Worm (Caenorhabditis elegans) whole organism, L3 larva: ENCODE data around the gene F27D9.13.
A peak's percentile ranks its signal among the peaks of the same experiment; 100 is the strongest.

Experiments
- R02D3.7 ChIP-seq: fragments of 150-350 bp; optimal IDR thresholded peaks from 2 replicates; lab custom pipeline; 2014; ENCODE audit warnings: missing biosample characterization, missing genetic modification characterization
- ZK546.5 ChIP-seq: sonication (generic microtip); optimal IDR thresholded peaks from 2 replicates; lab custom pipeline; 2017; ENCODE audit warnings: missing biosample characterization, missing genetic modification characterization
- aly-2 ChIP-seq: fragments of 150-350 bp; optimal IDR thresholded peaks from 2 replicates; lab custom pipeline; 2014; ENCODE audit warnings: missing biosample characterization, missing genetic modification characterization
- ceh-28 ChIP-seq: fragments of 150-350 bp; optimal IDR thresholded peaks from 2 replicates; lab custom pipeline; 2014; ENCODE audit warnings: missing biosample characterization, missing genetic modification reagents, missing genetic modification characterization
- ceh-82 ChIP-seq: fragments of 150-350 bp; optimal IDR thresholded peaks from 2 replicates; lab custom pipeline; 2014; ENCODE audit warnings: missing biosample characterization, missing genetic modification characterization
- egl-27 ChIP-seq: sonication (generic microtip); optimal IDR thresholded peaks from 4 replicates; lab custom pipeline; 2017; ENCODE audit warnings: missing biosample characterization, missing genetic modification reagents, missing genetic modification characterization
- egl-5 ChIP-seq: fragments of 150-350 bp; optimal IDR thresholded peaks from 2 replicates; lab custom pipeline; 2017; ENCODE audit warnings: missing biosample characterization, missing genetic modification reagents, missing genetic modification characterization, inconsistent platforms
- elt-1 ChIP-seq: fragments of 150-350 bp; optimal IDR thresholded peaks from 2 replicates; lab custom pipeline; 2014; ENCODE audit warnings: missing biosample characterization, missing genetic modification characterization
- elt-2 ChIP-seq: sonication (generic microtip); optimal IDR thresholded peaks from 2 replicates; lab custom pipeline; 2016; ENCODE audit warnings: missing genetic modification reagents, mild to moderate bottlenecking, missing genetic modification characterization, missing compliant biosample characterization
- elt-3 ChIP-seq, 3 experiments: fragments of 150-350 bp in 1 of 3; sonication (generic microtip) in 2 of 3; optimal IDR thresholded peaks; 2 replicates in 2 of 3; 4 replicates in 1 of 3; lab custom pipeline; 2014 to 2017; ENCODE audit warnings: missing biosample characterization in 3 of 3, missing genetic modification characterization in 3 of 3
- fkh-2 ChIP-seq: fragments of 150-350 bp; optimal IDR thresholded peaks from 2 replicates; lab custom pipeline; 2014; ENCODE audit warnings: missing biosample characterization, missing genetic modification reagents, missing genetic modification characterization
- hmg-11 ChIP-seq: sonication (generic microtip); optimal IDR thresholded peaks from 2 replicates; lab custom pipeline; 2016; ENCODE audit warnings: missing genetic modification characterization, missing compliant biosample characterization
- jun-1 ChIP-seq: fragments of 150-350 bp; optimal IDR thresholded peaks from 2 replicates; lab custom pipeline; 2014; ENCODE audit warnings: missing biosample characterization, missing genetic modification reagents, missing genetic modification characterization
- lin-15B ChIP-seq: fragments of 150-350 bp; optimal IDR thresholded peaks from 2 replicates; lab custom pipeline; 2014; ENCODE audit warnings: missing biosample characterization, missing genetic modification characterization
- lin-39 ChIP-seq: fragments of 150-350 bp; optimal IDR thresholded peaks from 2 replicates; lab custom pipeline; 2018; ENCODE audit warnings: missing biosample characterization, missing genetic modification reagents, missing genetic modification characterization
- lsy-12 ChIP-seq: sonication (generic microtip); optimal IDR thresholded peaks from 2 replicates; lab custom pipeline; 2016; ENCODE audit warnings: mild to moderate bottlenecking, missing genetic modification characterization, missing compliant biosample characterization
- mdl-1 ChIP-seq: fragments of 150-350 bp; optimal IDR thresholded peaks from 2 replicates; lab custom pipeline; 2014; ENCODE audit warnings: missing biosample characterization, missing genetic modification characterization
- nfya-1 ChIP-seq: sonication (generic microtip); optimal IDR thresholded peaks from 2 replicates; lab custom pipeline; 2017; ENCODE audit warnings: missing genetic modification characterization, mild to moderate bottlenecking, missing compliant biosample characterization, antibody characterized with exemption, moderate library complexity; ENCODE audit not compliant: insufficient read depth
- nhr-12 ChIP-seq: fragments of 150-350 bp; optimal IDR thresholded peaks from 2 replicates; lab custom pipeline; 2014; ENCODE audit warnings: missing biosample characterization, missing genetic modification characterization
- nhr-23 ChIP-seq: fragments of 150-350 bp; optimal IDR thresholded peaks from 2 replicates; lab custom pipeline; 2014; ENCODE audit warnings: missing biosample characterization, missing genetic modification reagents, missing genetic modification characterization
- nhr-237 ChIP-seq: fragments of 150-350 bp; optimal IDR thresholded peaks from 2 replicates; lab custom pipeline; 2014; ENCODE audit warnings: missing biosample characterization, missing genetic modification characterization
- nhr-25 ChIP-seq: sonication (generic microtip); optimal IDR thresholded peaks from 2 replicates; lab custom pipeline; 2017; ENCODE audit warnings: missing biosample characterization, missing genetic modification characterization
- nhr-76 ChIP-seq: fragments of 150-350 bp; sonication (generic microtip); optimal IDR thresholded peaks from 5 replicates; lab custom pipeline; 2014; ENCODE audit warnings: missing biosample characterization, missing genetic modification characterization
- pha-4 ChIP-seq: fragments of 150-350 bp; optimal IDR thresholded peaks from 2 replicates; lab custom pipeline; 2014; ENCODE audit warnings: missing biosample characterization, missing genetic modification reagents, missing genetic modification characterization
- pqm-1 ChIP-seq: fragments of 150-350 bp; optimal IDR thresholded peaks from 2 replicates; lab custom pipeline; 2017; ENCODE audit warnings: missing biosample characterization, missing genetic modification characterization, inconsistent platforms
- sea-2 ChIP-seq: fragments of 150-350 bp; sonication (generic microtip); optimal IDR thresholded peaks from 4 replicates; lab custom pipeline; 2014; ENCODE audit warnings: missing biosample characterization, missing genetic modification reagents, missing genetic modification characterization
- skn-1 ChIP-seq: fragments of 150-350 bp; optimal IDR thresholded peaks from 2 replicates; lab custom pipeline; 2014; ENCODE audit warnings: missing biosample characterization, missing genetic modification characterization
- snpc-4 ChIP-seq: fragments of 150-350 bp; optimal IDR thresholded peaks from 2 replicates; lab custom pipeline; 2014; ENCODE audit warnings: missing biosample characterization, missing genetic modification characterization
- tbx-2 ChIP-seq: sonication (generic microtip); optimal IDR thresholded peaks from 2 replicates; lab custom pipeline; 2016; ENCODE audit warnings: mild to moderate bottlenecking, missing genetic modification characterization, missing compliant biosample characterization
- ztf-11 ChIP-seq: fragments of 150-350 bp; optimal IDR thresholded peaks from 2 replicates; lab custom pipeline; 2014; ENCODE audit warnings: missing biosample characterization, missing genetic modification characterization
- ztf-4 ChIP-seq: fragments of 150-350 bp; optimal IDR thresholded peaks from 2 replicates; lab custom pipeline; 2014; ENCODE audit warnings: missing biosample characterization, missing genetic modification characterization

F27D9.13 gene

DNA sequence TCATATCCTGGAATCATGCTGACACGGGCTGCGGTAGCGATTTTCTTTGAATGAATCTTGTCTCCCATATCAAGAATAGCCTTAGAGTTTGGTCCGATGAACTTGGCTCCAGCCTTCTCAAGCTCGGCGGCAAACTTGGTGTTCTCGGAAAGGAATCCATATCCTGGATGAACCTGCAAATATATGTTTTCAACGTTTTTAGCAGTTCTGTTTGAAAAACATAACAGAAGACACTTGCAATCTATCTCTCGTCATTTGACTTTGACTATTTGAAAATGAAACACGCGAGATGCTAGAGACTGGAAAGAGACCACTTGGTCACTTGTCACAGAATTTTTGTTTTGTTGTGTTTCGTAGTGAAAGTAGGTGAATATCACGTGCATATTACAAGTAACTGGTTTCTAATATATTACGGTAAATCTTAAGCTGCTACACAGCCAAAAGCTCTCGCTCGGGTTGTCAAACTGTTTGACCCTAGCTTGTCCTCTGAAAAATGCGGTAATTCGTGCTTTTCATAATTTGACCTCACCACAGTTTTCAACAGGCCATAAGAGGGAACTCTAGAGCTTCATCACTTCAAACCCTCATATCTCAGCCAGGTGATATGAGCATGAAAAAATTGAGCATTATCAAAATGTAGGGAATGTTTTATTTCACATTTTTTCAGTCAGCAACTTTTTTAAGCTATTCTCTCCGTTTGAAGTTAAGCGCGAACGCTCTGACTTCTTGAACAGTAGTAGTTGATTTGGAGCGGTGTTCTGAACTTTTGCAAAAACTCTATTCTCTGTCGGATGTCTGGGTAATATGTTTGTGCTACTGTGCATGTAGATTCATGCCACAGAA is 7.4 kb downstream of the F27D9.13 start:
- TF ChIP-seq fkh-2 (tag; lab: Kevin White, UChicago) (no peak), nfya-1 (tag; lab: Kevin White, UChicago) (peak; percentile 10)

DNA sequence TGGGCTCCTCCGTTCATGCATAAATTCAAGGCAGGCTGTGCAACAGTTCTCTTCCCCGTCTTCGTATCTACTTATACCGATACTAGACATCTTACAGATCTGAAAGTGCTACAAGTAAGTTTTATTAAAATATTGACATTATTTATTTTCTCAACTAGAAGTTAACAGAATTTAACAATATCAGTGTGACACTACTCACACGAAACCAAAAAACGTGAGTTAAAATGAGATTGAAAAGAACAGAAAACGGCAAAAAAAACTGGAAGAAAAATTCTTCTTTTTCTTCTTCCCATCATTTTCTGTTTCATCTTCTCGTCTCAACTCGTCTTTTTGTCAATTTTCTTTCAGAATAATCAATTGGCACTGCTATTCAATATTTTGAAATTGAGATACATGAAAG is 10.4 kb downstream of the F27D9.13 start, which contains the start of gene F27D9.12:
TSS of gene F27D9.12 (minus strand) at position 101 of the 400 bp plus-strand sequence.
- TF ChIP-seq lin-15B (tag; lab: Kevin White, UChicago) (no peak), elt-3 (tag; optimal IDR thresholded peaks at IDR 0.05; lab: Kevin White, UChicago) (no peak), ceh-28 (no peak), sea-2 (no peak), nhr-12 (tag; lab: Kevin White, UChicago) (no peak)

DNA sequence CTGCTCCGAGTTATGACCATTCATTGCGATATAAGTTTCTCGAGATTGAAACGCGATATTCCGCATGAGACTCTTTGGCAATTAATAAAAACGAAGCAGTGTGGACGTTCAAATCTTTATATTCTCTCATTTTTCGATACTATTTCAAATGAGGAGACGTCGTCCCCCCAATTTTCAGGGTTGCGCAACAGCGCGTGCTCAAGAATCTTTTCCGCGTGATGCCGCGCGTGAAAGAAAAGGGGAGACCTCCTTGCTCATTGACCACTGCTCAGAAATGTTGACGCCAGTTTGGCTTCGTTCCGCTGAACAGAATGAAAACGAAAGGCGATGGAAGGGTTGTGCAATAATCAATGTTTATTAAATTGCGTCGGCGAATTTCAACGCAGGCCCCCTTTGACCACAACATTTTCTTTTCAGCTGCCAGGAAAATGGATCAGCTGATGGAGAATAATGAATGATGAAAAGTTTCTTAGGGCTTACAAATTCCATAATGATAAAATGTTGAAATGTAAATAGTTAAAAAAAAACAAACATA is 11.7 kb downstream of the F27D9.13 start:
- no peak for TF ChIP-seq pha-4 (tag; lab: Kevin White, UChicago)
- peak; percentile 42 for TF ChIP-seq nfya-1 (tag; lab: Kevin White, UChicago)

DNA sequence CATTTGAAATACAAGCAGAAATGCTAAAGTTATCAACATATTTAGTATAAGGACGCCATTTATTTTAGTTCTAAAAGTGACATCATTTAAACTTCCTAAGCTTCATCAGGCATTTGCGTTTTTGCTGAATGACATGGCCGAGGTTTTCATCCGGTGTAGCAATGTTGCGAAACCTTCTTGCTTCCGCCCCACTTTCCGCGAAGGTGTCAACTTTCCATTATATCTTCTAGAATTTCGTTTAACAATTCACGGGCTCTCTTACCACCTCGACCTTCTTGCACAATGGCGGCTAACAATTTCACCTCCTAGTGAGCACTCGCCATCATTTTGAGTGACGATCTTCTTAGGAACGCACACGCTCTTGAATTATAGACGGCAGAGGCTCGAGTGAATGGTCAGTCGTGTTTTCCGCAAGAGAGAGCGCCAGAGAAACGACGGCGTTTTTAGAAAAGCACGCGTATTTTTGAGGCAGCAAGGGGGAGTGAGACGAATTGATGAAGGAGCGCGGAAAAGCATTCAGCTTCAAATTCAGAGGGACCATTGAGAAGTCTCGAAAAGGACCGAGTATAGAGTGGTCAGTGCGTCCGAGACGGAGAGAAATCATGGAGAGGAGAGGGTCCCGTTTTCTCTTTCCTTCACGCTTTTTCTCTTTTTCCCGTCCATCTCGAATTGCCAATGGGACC is 13.4 kb downstream of the F27D9.13 start:
- TF ChIP-seq nhr-237 (tag; lab: Kevin White, UChicago), result no peak
- no peak for TF ChIP-seq aly-2 (tag; lab: Kevin White, UChicago)
- no peak for TF ChIP-seq jun-1 (tag; lab: Kevin White, UChicago)
- no peak for TF ChIP-seq egl-27 (tag; lab: Kevin White, UChicago)
- TF ChIP-seq nhr-23 (tag; lab: Kevin White, UChicago), result no peak
- TF ChIP-seq sea-2, result no peak
- peak; percentile 19 for TF ChIP-seq hmg-11 (tag; lab: Kevin White, UChicago)
- no peak for TF ChIP-seq nhr-25 (tag; lab: Kevin White, UChicago)
- no peak for TF ChIP-seq elt-2 (tag; lab: Kevin White, UChicago)
- peak; percentile 28 for TF ChIP-seq mdl-1 (tag; lab: Kevin White, UChicago)
- TF ChIP-seq skn-1 (tag; lab: Kevin White, UChicago), result no peak
- TF ChIP-seq lin-39 (tag; lab: Kevin White, UChicago), result peak; percentile 50
- no peak for TF ChIP-seq ceh-82
- TF ChIP-seq lsy-12 (tag; lab: Kevin White, UChicago), result no peak
- TF ChIP-seq nfya-1 (tag; lab: Kevin White, UChicago), result peak; percentile 73
- TF ChIP-seq ceh-28, result no peak
- no peak for TF ChIP-seq pha-4 (tag; lab: Kevin White, UChicago)
- TF ChIP-seq R02D3.7 (tag; lab: Kevin White, UChicago), result no peak
- no peak for TF ChIP-seq snpc-4 (tag; lab: Kevin White, UChicago)
- no peak for TF ChIP-seq ztf-11 (tag; lab: Kevin White, UChicago)
- TF ChIP-seq nhr-12 (tag; lab: Kevin White, UChicago), result no peak
- no peak for TF ChIP-seq ZK546.5 (tag; lab: Kevin White, UChicago)
- TF ChIP-seq elt-1 (tag; lab: Kevin White, UChicago), result no peak
- TF ChIP-seq nhr-76 (tag; lab: Kevin White, UChicago), result no peak
- no peak for TF ChIP-seq lin-15B (tag; lab: Kevin White, UChicago)
- TF ChIP-seq ztf-4 (tag; lab: Kevin White, UChicago), result no peak
- no peak for TF ChIP-seq egl-5 (tag; lab: Kevin White, UChicago)

DNA sequence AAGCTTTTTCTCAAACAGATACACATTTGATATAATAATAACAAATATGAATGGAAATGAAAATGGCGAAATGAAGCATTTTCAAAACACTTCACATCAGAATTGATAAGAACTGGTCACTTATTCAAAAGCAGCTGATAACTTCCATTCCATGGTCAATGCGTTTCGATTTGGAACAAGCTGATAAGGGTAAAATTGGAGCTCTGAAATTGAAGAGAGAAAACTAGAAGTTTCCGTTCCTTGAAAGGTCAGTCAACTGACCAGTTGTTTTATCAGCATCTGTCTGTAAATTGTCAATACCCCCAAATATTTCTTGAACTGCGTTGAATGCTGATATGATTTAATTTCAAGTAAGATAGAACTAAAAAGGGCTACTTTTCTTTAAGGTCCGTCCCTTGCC is 14.9 kb downstream of the F27D9.13 start:
- TF ChIP-seq elt-2 (tag; lab: Kevin White, UChicago), result peak; percentile 39
- peak; percentile 22 for TF ChIP-seq pha-4 (tag; lab: Kevin White, UChicago)
- peak; percentile 24 for TF ChIP-seq pqm-1 (tag; lab: Kevin White, UChicago)
- TF ChIP-seq tbx-2 (tag; lab: Kevin White, UChicago), result no peak
